Fruit fly (Drosophila melanogaster): ENCODE results near the gene Jon25Biii.

Jon25Biii gene

DNA sequence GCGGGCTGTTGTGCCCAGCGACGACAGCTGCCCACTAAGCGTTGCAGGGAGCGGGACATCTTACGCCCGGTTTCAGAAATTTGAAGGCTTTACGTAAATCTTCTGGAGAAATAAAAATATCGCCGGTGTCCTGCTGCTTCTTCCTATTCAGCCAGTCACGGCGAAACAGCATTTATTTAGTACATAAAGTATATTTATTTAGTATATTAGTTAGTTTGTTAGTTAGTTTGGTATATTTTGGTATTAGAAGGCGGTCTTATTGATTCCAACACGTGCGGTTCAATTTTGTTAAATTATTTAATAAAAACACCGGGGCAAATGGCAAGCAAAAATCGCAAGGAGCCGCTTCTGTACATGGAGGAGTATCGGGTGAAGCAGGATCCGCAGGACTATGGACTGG lies 18.2 kb upstream of the Jon25Biii start, which contains the start of the genes Scox and Polr1C:
TSS of gene Scox (minus strand) at position 169 of the 400 bp plus-strand sequence.
TSS of gene Polr1C (plus strand) at position 238 of the 400 bp plus-strand sequence.
- TF ChIP-seq CG11294 (GFP tag; IDR thresholded peaks at IDR 0.05) (no peak), Hr39 (GFP tag; optimal IDR thresholded peaks at IDR 0.05) (no peak), CG9139 (GFP tag; optimal IDR thresholded peaks at IDR 0.05) (no peak), fd59A (GFP tag; optimal IDR thresholded peaks at IDR 0.05) (no peak), CG8632 (GFP tag; optimal IDR thresholded peaks at IDR 0.05) (no peak), CG6276 (GFP tag; optimal IDR thresholded peaks at IDR 0.05) (no peak), Sox14 (GFP tag; optimal IDR thresholded peaks at IDR 0.05) (no peak), OdsH (GFP tag; optimal IDR thresholded peaks at IDR 0.05) (no peak), CG6163 (GFP tag; IDR thresholded peaks at IDR 0.05) (no peak), CG6854 (GFP tag; optimal IDR thresholded peaks at IDR 0.05) (no peak), salr (GFP tag; optimal IDR thresholded peaks at IDR 0.05) (no peak), CG6808 (GFP tag; optimal IDR thresholded peaks at IDR 0.05) (no peak), CG1621 (tag; optimal IDR thresholded peaks at IDR 0.05) (no peak), Hr4 (GFP tag; optimal IDR thresholded peaks at IDR 0.05) (no peak), Hr38 (GFP tag; optimal IDR thresholded peaks at IDR 0.05) (no peak)

DNA sequence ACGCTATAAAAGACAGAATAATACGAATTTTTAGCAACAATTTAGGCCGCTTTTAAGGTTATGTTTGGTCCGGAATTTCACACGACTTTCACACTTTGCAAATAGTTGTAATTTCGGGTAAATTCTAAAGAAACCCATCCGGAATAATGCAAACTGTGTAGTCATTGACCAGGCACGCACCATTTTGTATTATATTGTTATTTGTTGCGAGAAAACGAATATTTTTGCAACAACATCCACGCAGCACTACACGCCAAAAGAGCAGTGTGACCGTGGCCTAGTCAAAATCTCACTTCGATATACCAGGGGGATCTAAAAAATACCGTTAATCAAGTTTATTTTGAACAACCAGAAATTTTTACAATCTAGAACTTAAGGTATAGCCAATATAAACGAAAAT lies 16.9 kb upstream of the Jon25Biii start, which contains the start of gene eIF3i:
TSS of gene eIF3i (minus strand) at position 265 of the 400 bp plus-strand sequence.
- no peak for TF ChIP-seq CG16779 (tag; optimal IDR thresholded peaks at IDR 0.05)
- TF ChIP-seq CG3032 (tag; optimal IDR thresholded peaks at IDR 0.05), result no peak

DNA sequence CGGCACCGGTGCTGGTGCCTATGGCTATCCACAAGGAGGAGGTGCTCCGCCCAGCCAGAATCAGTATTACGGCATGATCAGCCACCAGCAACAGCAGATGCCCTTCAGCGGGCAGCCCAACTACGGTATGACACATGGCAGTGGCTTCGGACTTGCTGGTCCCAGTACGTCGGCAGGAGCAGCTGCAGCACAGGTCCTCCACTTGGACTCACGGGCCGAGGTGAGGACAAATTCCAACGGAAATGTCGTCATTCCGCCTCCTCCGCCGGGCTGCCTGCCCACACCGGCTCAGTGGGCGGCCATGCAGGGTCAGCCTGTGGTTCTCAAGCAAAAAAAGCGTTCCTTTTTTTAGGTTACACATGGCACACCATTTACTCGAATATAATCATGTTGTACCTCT lies 15.4 kb upstream of the Jon25Biii start:
- TF ChIP-seq CG3032 (tag; optimal IDR thresholded peaks at IDR 0.05) (no peak), salr (GFP tag; optimal IDR thresholded peaks at IDR 0.05) (no peak), CG1621 (tag; optimal IDR thresholded peaks at IDR 0.05) (no peak), CG16779 (tag; optimal IDR thresholded peaks at IDR 0.05) (no peak), net (GFP tag; optimal IDR thresholded peaks at IDR 0.05) (no peak), Sox14 (GFP tag; optimal IDR thresholded peaks at IDR 0.05) (no peak), cyc (GFP tag; optimal IDR thresholded peaks at IDR 0.05) (no peak), OdsH (GFP tag; optimal IDR thresholded peaks at IDR 0.05) (no peak), CG8319 (GFP tag; optimal IDR thresholded peaks at IDR 0.05) (no peak), eg (GFP tag; IDR thresholded peaks at IDR 0.05) (no peak), esn (GFP tag; optimal IDR thresholded peaks at IDR 0.05) (no peak), CG6854 (GFP tag; optimal IDR thresholded peaks at IDR 0.05) (no peak), CG8632 (GFP tag; optimal IDR thresholded peaks at IDR 0.05) (no peak)

DNA sequence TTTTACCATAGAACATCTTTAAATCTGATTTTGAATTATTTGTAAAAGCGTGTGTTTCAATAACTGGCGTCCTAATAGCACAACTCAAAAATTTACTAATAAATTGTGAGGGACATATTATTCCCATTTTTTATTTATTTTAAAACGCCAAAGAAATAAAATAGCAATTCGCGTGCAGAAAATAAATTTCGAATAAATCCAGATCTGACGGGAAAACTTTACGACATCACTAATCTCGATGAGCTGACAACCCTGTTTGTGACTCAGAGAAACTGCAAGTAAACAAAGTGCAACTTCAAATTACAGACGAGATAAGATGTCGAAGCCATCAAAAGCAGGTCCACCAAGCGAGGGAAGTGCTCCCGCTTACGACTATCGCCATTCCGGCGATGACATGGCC lies 14.9 kb upstream of the Jon25Biii start, which contains the start of gene CG34125:
TSS of gene CG34125 (plus strand) at position 254 of the 400 bp plus-strand sequence.
- no peak for TF ChIP-seq Eip75B (GFP tag; optimal IDR thresholded peaks at IDR 0.05)
- TF ChIP-seq topi (GFP tag; optimal IDR thresholded peaks at IDR 0.05), result no peak
- peak; percentile 40 for TF ChIP-seq cyc (GFP tag; optimal IDR thresholded peaks at IDR 0.05)
- no peak for TF ChIP-seq Hr39 (GFP tag; optimal IDR thresholded peaks at IDR 0.05)
- no peak for TF ChIP-seq salr (GFP tag; optimal IDR thresholded peaks at IDR 0.05)
- no peak for TF ChIP-seq CG4318 (GFP tag; optimal IDR thresholded peaks at IDR 0.05)
- no peak for TF ChIP-seq CG10669 (GFP tag; optimal IDR thresholded peaks at IDR 0.05)
- no peak for TF ChIP-seq ss (GFP tag; optimal IDR thresholded peaks at IDR 0.05)
- peak; percentile 39 for TF ChIP-seq CG31627 (GFP tag; optimal IDR thresholded peaks at IDR 0.05)
- TF ChIP-seq CG15336 (GFP tag; IDR thresholded peaks at IDR 0.05), result 0 out of 2 replicates have a peak, but pooled peaks have one; percentile 16

- TF ChIP-seq CG32006 (GFP tag; optimal IDR thresholded peaks at IDR 0.05) (no peak), acj6 (GFP tag; optimal IDR thresholded peaks at IDR 0.05) (no peak), dac (GFP tag; optimal IDR thresholded peaks at IDR 0.05) (no peak), dsx (GFP tag; optimal IDR thresholded peaks at IDR 0.05; ENCODE audit: poor library complexity, severe bottlenecking) (no peak), CG6808 (GFP tag; optimal IDR thresholded peaks at IDR 0.05) (no peak), CG34406 (GFP tag; optimal IDR thresholded peaks at IDR 0.05) (no peak), fd85E (GFP tag; optimal IDR thresholded peaks at IDR 0.05) (no peak)
Observed at dm6 chr2L:4958111-4958510, 7.5 kb upstream of the Jon25Biii start, which contains the start of gene CG34124. CG34124 (plus strand) TSS chr2L:4958411.

All from whole organism, prepupa.